Worm (Caenorhabditis elegans) whole organism, dauer: ENCODE data around the gene tag-322.

Experiments
- unc-62 ChIP-seq: sonication (generic microtip); optimal IDR thresholded peaks from 2 replicates; lab custom pipeline; 2017; ENCODE audit warnings: missing biosample characterization, missing genetic modification reagents, missing genetic modification characterization

Gene tag-322

ce11 chrIV:7796432-7797113 lies 11.2 kb upstream of the tag-322 start, which contains the start of gene sgo-1:
TSS of gene sgo-1 (minus strand) at chrIV:7796482.
- no peak for TF ChIP-seq unc-62 (GFP tag; lab: Kevin White, UChicago)

- no peak for TF ChIP-seq unc-62 (GFP tag; lab: Kevin White, UChicago)
These were observed 9.4 kb upstream of the tag-322 start, which contains the start of gene ntp-1 for ce11 chrIV:7794709-7795108. TSS of gene ntp-1 (minus strand) at chrIV:7794809.

DNA sequence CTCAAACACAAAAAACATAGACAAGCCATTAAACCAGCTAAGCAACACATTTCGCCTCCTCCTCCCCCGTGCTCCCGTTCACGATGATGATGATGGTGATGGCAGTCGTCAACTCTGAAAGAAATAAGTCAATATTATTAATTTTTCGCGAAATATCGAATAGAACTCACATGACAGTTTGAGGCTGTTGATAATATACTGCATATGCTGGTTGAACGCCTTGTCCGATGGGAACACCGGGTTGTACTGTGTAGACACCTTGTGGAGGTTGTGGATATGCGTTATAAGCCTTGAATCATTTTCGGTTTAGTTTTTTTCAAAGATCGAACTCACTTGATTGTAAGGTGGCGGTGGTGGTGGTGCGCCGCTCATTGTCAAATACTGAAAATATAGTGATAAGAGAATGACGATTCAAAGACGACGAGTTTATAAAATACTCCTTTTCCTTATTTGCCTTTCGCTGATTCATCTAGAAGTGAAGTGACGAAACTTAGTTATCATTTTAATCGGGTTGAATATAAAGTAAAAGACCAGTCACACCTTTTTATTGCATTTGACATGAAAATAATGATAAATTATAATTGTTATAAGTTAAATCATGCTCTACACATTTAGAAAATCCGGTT lies 6.6 kb upstream of the tag-322 start, which contains the start of gene C33H5.13:
Gene C33H5.13 (minus strand): TSS at position 443 of the 626 bp plus-strand sequence.
- no peak for TF ChIP-seq unc-62 (GFP tag; lab: Kevin White, UChicago)

ce11 chrIV:7790801-7791588 lies 5.6 kb upstream of the tag-322 start, which contains the start of gene rsp-6:
TSS of gene rsp-6 (minus strand) at chrIV:7791229.
- TF ChIP-seq unc-62 (GFP tag; lab: Kevin White, UChicago), result no peak

ce11 chrIV:7790151-7790691 lies 4.9 kb upstream of the tag-322 start:
- no peak for TF ChIP-seq unc-62 (GFP tag; lab: Kevin White, UChicago)

- no peak for TF ChIP-seq unc-62 (GFP tag; lab: Kevin White, UChicago)
These were observed 4.2 kb upstream of the tag-322 start, which contains the start of gene imp-3 for ce11 chrIV:7789521-7789949. TSS of gene imp-3 (minus strand) at chrIV:7789613.

- no peak for TF ChIP-seq unc-62 (GFP tag; lab: Kevin White, UChicago)
These were observed 1.4 kb downstream of the tag-322 start, which contains the start of gene tag-321 for ce11 chrIV:7783801-7784411. TSS of gene tag-321 (minus strand) at chrIV:7783851.

DNA sequence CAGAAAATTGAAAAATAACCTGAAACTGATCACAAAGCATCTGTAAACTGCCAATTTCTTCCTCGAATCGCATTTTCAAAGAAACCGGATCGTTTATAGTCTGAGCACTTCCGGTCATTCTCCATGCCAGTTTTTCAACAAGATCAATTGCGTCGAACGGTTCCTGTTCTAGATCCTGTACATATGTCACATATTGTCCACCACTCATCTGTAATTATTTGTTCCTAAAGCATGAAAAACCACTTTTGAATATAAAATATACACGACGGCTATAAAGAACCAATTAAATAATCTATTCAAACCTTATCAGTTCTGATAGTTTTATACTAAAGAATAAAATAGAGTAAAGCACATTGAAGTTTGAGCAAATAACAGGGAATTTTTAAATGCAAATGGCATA lies 3.1 kb downstream of the tag-322 start, which contains the start of gene sec-10:
Gene sec-10 (minus strand): TSS at position 208 of the 400 bp plus-strand sequence.
- TF ChIP-seq unc-62 (GFP tag; lab: Kevin White, UChicago), result no peak

- no peak for TF ChIP-seq unc-62 (GFP tag; lab: Kevin White, UChicago)
These were observed 6.5 kb downstream of the tag-322 start, which contains the start of gene rpap-3 for ce11 chrIV:7778865-7779264. TSS of gene rpap-3 (minus strand) at chrIV:7778965.

ce11 chrIV:7775725-7776124 lies 9.6 kb downstream of the tag-322 start, which contains the start of gene swd-2.1:
TSS of gene swd-2.1 (plus strand) at chrIV:7776025.
- TF ChIP-seq unc-62 (GFP tag; lab: Kevin White, UChicago), result no peak

DNA sequence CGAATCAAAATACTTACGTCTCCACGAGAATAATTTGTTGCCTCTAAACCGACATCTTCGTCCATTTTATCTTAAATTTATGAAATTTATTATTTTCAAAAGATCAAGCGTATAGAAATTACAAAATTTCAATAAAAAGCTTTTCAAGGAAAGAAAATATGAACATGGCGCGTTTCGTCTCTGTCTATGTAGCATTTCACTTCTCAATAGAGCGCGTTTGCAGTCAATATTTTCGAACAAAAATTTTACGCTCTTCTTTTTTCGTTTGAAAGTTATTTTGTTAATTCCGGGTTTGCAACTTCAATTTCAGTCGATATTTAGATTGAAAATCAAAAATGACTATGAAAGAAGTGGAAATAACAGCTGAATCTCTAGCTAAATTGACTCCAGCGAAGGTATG lies 11.2 kb downstream of the tag-322 start, which contains the start of the genes hcf-1 and swd-2.2:
Gene hcf-1 (minus strand): TSS at position 70 of the 400 bp plus-strand sequence.
Gene swd-2.2 (plus strand): TSS at position 206 of the 400 bp plus-strand sequence.
- no peak for TF ChIP-seq unc-62 (GFP tag; lab: Kevin White, UChicago)

ce11 chrIV:7770162-7770561 lies 15.2 kb downstream of the tag-322 start, which contains the start of gene rdl-1:
TSS of gene rdl-1 (minus strand) at chrIV:7770262.
- no peak for TF ChIP-seq unc-62 (GFP tag; lab: Kevin White, UChicago)

DNA sequence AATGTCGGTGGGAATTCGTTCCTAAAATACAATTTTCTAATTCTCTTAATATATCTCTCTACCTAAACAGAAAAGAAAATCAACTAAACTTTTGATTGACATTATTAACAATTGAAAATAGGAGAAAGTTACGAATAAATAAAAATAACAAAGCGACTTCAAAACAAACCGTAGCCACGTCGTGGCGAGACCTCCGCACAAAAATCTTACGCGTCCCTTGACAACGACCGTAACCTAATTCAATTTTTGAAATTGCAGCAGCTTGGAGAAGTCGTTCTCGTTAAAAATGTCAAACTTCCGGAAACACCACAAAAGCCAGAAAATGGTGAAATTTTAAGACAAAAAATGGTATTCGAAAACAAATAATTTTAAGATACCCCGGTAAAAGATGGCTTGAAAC lies 21.0 kb downstream of the tag-322 start:
- TF ChIP-seq unc-62 (GFP tag; lab: Kevin White, UChicago), result no peak

DNA sequence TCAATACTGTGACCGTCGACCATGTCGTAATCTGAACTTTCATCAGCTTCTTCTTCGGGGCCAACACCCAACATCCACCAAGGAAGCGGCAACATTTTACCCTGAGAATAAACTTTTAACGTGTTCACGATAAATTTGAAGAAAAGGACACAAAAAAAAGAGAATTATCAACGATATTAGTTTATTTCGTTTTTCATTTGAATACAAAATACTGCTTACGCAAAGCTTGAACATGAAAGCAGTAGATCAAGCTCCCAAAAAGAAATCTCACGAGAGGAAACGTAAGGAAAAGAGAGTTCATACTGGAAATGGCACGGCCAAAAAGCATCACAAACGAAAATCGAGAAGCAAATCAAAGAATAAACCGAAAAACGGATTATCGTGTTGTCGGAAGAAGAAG lies 21.6 kb downstream of the tag-322 start, which contains the start of the genes C46A5.6 and C46A5.1:
Gene C46A5.6 (minus strand): TSS at position 101 of the 400 bp plus-strand sequence.
Gene C46A5.1 (plus strand): TSS at position 184 of the 400 bp plus-strand sequence.
- no peak for TF ChIP-seq unc-62 (GFP tag; lab: Kevin White, UChicago)
